In genomic region chr3R:21452108-21452507, dm6 we compare ENCODE assay signal across 4 fruit fly cellular contexts.
A peak's percentile ranks its signal among the peaks of the same experiment; 100 is the strongest.
TF ChIP-seq lines count a peak whose summit lies in the region.

No protein-coding gene starts in this region.

- TF ChIP-seq CTCF in whole organism, embryonic (GFP tag; optimal IDR thresholded peaks at IDR 0.05; lab: Kevin White, UChicago): no peak

TF ChIP-seq in whole organism, embryonic, 481 proteins besides CTCF, POLR2A, EP300 and RAD21:
- TF ChIP-seq prd (optimal IDR thresholded peaks at IDR 0.05; lab: Kevin White, UChicago): no peak
- peak; percentile 61; the same call in 2 of the 3 replicates for TF ChIP-seq prd (GFP tag; IDR thresholded peaks at IDR 0.05; lab: Robert Waterston, UW)
- TF ChIP-seq CG15601 (tag; optimal IDR thresholded peaks at IDR 0.05; lab: Kevin White, UChicago): no peak
- TF ChIP-seq lbe (GFP tag; optimal IDR thresholded peaks at IDR 0.05; lab: Kevin White, UChicago): peak; percentile 41
- TF ChIP-seq CG9727 (GFP tag; optimal IDR thresholded peaks at IDR 0.05; lab: Kevin White, UChicago): peak; percentile 17
- peak; percentile 12; the same call in 1 of the 2 replicates for TF ChIP-seq CG17328 (GFP tag; IDR thresholded peaks at IDR 0.05; lab: Robert Waterston, UW)
- TF ChIP-seq Xrp1 (GFP tag; IDR thresholded peaks at IDR 0.05; lab: Robert Waterston, UW): peak; percentile 15; the same call in 1 of the 2 replicates
- no peak for TF ChIP-seq Hr3 (GFP tag; optimal IDR thresholded peaks at IDR 0.05; lab: Kevin White, UChicago)
- TF ChIP-seq sisA (GFP tag; IDR thresholded peaks at IDR 0.05; lab: Robert Waterston, UW): no peak
- peak; percentile 36 for TF ChIP-seq sens (GFP tag; lab: Kevin White, UChicago)

TF ChIP-seq in whole organism, prepupa, 60 proteins besides CTCF, POLR2A, EP300 and RAD21 (continues in another document):
- TF ChIP-seq Hr4 (GFP tag; optimal IDR thresholded peaks at IDR 0.05; lab: Kevin White, UChicago): no peak
- TF ChIP-seq CG3919 (GFP tag; optimal IDR thresholded peaks at IDR 0.05; lab: Kevin White, UChicago): peak; percentile 20
- no peak for TF ChIP-seq CG16779 (tag; optimal IDR thresholded peaks at IDR 0.05; lab: Kevin White, UChicago)
- no peak for TF ChIP-seq Gug (GFP tag; IDR thresholded peaks at IDR 0.05; lab: Robert Waterston, UW)
- TF ChIP-seq CG4318 (GFP tag; optimal IDR thresholded peaks at IDR 0.05; lab: Kevin White, UChicago): no peak
- TF ChIP-seq CG6276 (GFP tag; optimal IDR thresholded peaks at IDR 0.05; lab: Kevin White, UChicago): no peak
- TF ChIP-seq acj6 (GFP tag; optimal IDR thresholded peaks at IDR 0.05; lab: Kevin White, UChicago): peak; percentile 8
- no peak for TF ChIP-seq fkh (GFP tag; optimal IDR thresholded peaks at IDR 0.05; lab: Kevin White, UChicago)
- no peak for TF ChIP-seq fd85E (GFP tag; optimal IDR thresholded peaks at IDR 0.05; lab: Kevin White, UChicago)
- no peak for TF ChIP-seq dsx (GFP tag; optimal IDR thresholded peaks at IDR 0.05; lab: Kevin White, UChicago; ENCODE audit: poor library complexity, severe bottlenecking)
- TF ChIP-seq Blimp-1 (GFP tag; optimal IDR thresholded peaks at IDR 0.05; lab: Kevin White, UChicago): no peak
- no peak; the same call in 1 of the 3 replicates for TF ChIP-seq CG6163 (GFP tag; IDR thresholded peaks at IDR 0.05; lab: Robert Waterston, UW)
- no peak for TF ChIP-seq CG3032 (tag; optimal IDR thresholded peaks at IDR 0.05; lab: Kevin White, UChicago)
- TF ChIP-seq Smox (GFP tag; optimal IDR thresholded peaks at IDR 0.05; lab: Kevin White, UChicago): peak; percentile 27
- no peak for TF ChIP-seq dac (GFP tag; optimal IDR thresholded peaks at IDR 0.05; lab: Kevin White, UChicago)
- no peak for TF ChIP-seq CG32006 (GFP tag; optimal IDR thresholded peaks at IDR 0.05; lab: Kevin White, UChicago)
- TF ChIP-seq pdm3 (GFP tag; optimal IDR thresholded peaks at IDR 0.05; lab: Kevin White, UChicago): peak; percentile 12
- no peak for TF ChIP-seq CG6854 (GFP tag; optimal IDR thresholded peaks at IDR 0.05; lab: Kevin White, UChicago)
- TF ChIP-seq net (GFP tag; optimal IDR thresholded peaks at IDR 0.05; lab: Kevin White, UChicago): no peak
- peak; percentile 35 for TF ChIP-seq Eip75B (GFP tag; optimal IDR thresholded peaks at IDR 0.05; lab: Kevin White, UChicago)
- TF ChIP-seq CG6792 (GFP tag; optimal IDR thresholded peaks at IDR 0.05; lab: Kevin White, UChicago): no peak
- peak; percentile 53 for TF ChIP-seq Met (GFP tag; optimal IDR thresholded peaks at IDR 0.05; lab: Kevin White, UChicago)
- peak; percentile 66 for TF ChIP-seq Eip78C (GFP tag; lab: Kevin White, UChicago)
- peak; percentile 25 for TF ChIP-seq cyc (GFP tag; optimal IDR thresholded peaks at IDR 0.05; lab: Kevin White, UChicago)
- no peak for TF ChIP-seq Eip93F (GFP tag; optimal IDR thresholded peaks at IDR 0.05; lab: Kevin White, UChicago)
- TF ChIP-seq Ets96B (tag; optimal IDR thresholded peaks at IDR 0.05; lab: Kevin White, UChicago): no peak
- TF ChIP-seq Hr38 (GFP tag; optimal IDR thresholded peaks at IDR 0.05; lab: Kevin White, UChicago): no peak
- no peak for TF ChIP-seq CG11762 (GFP tag; optimal IDR thresholded peaks at IDR 0.05; lab: Kevin White, UChicago; ENCODE audit: insufficient read depth)

TF ChIP-seq in whole organism, pupa, 21 proteins besides CTCF, POLR2A, EP300 and RAD21:
- TF ChIP-seq Pif1B (GFP tag; optimal IDR thresholded peaks at IDR 0.05; lab: Kevin White, UChicago) (peak; percentile 12), rn (GFP tag; IDR thresholded peaks at IDR 0.05; lab: Robert Waterston, UW) (no peak), D1 (tag; optimal IDR thresholded peaks at IDR 0.05; lab: Kevin White, UChicago) (no peak), Pif1A (GFP tag; optimal IDR thresholded peaks at IDR 0.05; lab: Kevin White, UChicago) (peak; percentile 8), CG8159 (tag; optimal IDR thresholded peaks at IDR 0.05; lab: Kevin White, UChicago) (peak; percentile 46), CG12605 (GFP tag; IDR thresholded peaks at IDR 0.05; lab: Robert Waterston, UW) (no peak), Snoo (tag; optimal IDR thresholded peaks at IDR 0.05; lab: Kevin White, UChicago) (no peak), CG14655 (GFP tag; optimal IDR thresholded peaks at IDR 0.05; lab: Kevin White, UChicago) (peak; percentile 36), CG34367 (tag; optimal IDR thresholded peaks at IDR 0.05; lab: Kevin White, UChicago) (peak; percentile 11)

TF ChIP-seq in whole organism, wandering third instar larva, 38 proteins besides CTCF, POLR2A, EP300 and RAD21:
- TF ChIP-seq HLH106 (tag; optimal IDR thresholded peaks at IDR 0.05; lab: Kevin White, UChicago) (peak; percentile 41), ey (GFP tag; optimal IDR thresholded peaks at IDR 0.05; lab: Kevin White, UChicago) (peak; percentile 41), Dif (GFP tag; optimal IDR thresholded peaks at IDR 0.05; lab: Kevin White, UChicago; ENCODE audit: partially characterized antibody) (no peak), CrebA (GFP tag; optimal IDR thresholded peaks at IDR 0.05; lab: Kevin White, UChicago; ENCODE audit: borderline replicate concordance) (no peak), dsf (GFP tag; optimal IDR thresholded peaks at IDR 0.05; lab: Kevin White, UChicago; ENCODE audit: borderline replicate concordance) (no peak), rgr (GFP tag; optimal IDR thresholded peaks at IDR 0.05; lab: Kevin White, UChicago) (peak; percentile 28), N (GFP tag; optimal IDR thresholded peaks at IDR 0.05; lab: Kevin White, UChicago) (no peak), Hr83 (GFP tag; optimal IDR thresholded peaks at IDR 0.05; lab: Kevin White, UChicago; ENCODE audit: poor library complexity, severe bottlenecking) (no peak), GATAd (GFP tag; optimal IDR thresholded peaks at IDR 0.05; lab: Kevin White, UChicago) (no peak), psq (GFP tag; optimal IDR thresholded peaks at IDR 0.05; lab: Kevin White, UChicago) (peak; percentile 39), OdsH (GFP tag; optimal IDR thresholded peaks at IDR 0.05; lab: Kevin White, UChicago) (peak; percentile 34), Hr78 (GFP tag; optimal IDR thresholded peaks at IDR 0.05; lab: Kevin White, UChicago) (no peak), Mio (GFP tag; optimal IDR thresholded peaks at IDR 0.05; lab: Kevin White, UChicago) (no peak), br (GFP tag; optimal IDR thresholded peaks at IDR 0.05; lab: Kevin White, UChicago) (peak; percentile 57), Abd-B (GFP tag; optimal IDR thresholded peaks at IDR 0.05; lab: Kevin White, UChicago) (no peak), Dfd (GFP tag; optimal IDR thresholded peaks at IDR 0.05; lab: Kevin White, UChicago) (no peak), Myc (optimal IDR thresholded peaks at IDR 0.05; lab: Kevin White, UChicago) (no peak), CG9705 (GFP tag; optimal IDR thresholded peaks at IDR 0.05; lab: Kevin White, UChicago) (no peak), woc (GFP tag; optimal IDR thresholded peaks at IDR 0.05; lab: Kevin White, UChicago) (peak; percentile 35), sage (GFP tag; optimal IDR thresholded peaks at IDR 0.05; lab: Kevin White, UChicago) (no peak), Sp1 (GFP tag; optimal IDR thresholded peaks at IDR 0.05; lab: Kevin White, UChicago) (peak; percentile 50), usp (GFP tag; optimal IDR thresholded peaks at IDR 0.05; lab: Kevin White, UChicago) (no peak), Jra (GFP tag; optimal IDR thresholded peaks at IDR 0.05; lab: Kevin White, UChicago) (no peak), fru (GFP tag; optimal IDR thresholded peaks at IDR 0.05; lab: Kevin White, UChicago) (peak; percentile 51), jim (GFP tag; optimal IDR thresholded peaks at IDR 0.05; lab: Kevin White, UChicago) (no peak), foxo (GFP tag; optimal IDR thresholded peaks at IDR 0.05; lab: Kevin White, UChicago) (peak in 1 of 2 experiments; percentile 58), Hnf4 (GFP tag; optimal IDR thresholded peaks at IDR 0.05; lab: Kevin White, UChicago) (no peak), tai (GFP tag; optimal IDR thresholded peaks at IDR 0.05; lab: Kevin White, UChicago) (no peak), dmrt93B (GFP tag; optimal IDR thresholded peaks at IDR 0.05; lab: Kevin White, UChicago) (peak; percentile 20), Rel (GFP tag; optimal IDR thresholded peaks at IDR 0.05; lab: Kevin White, UChicago) (no peak), Rel (tag; optimal IDR thresholded peaks at IDR 0.05; lab: Kevin White, UChicago) (no peak), h (GFP tag; optimal IDR thresholded peaks at IDR 0.05; lab: Kevin White, UChicago) (peak; percentile 46), Vsx2 (GFP tag; optimal IDR thresholded peaks at IDR 0.05; lab: Kevin White, UChicago; ENCODE audit: partially characterized antibody) (no peak), brk (GFP tag; optimal IDR thresholded peaks at IDR 0.05; lab: Kevin White, UChicago) (no peak)
TF ChIP-seq in whole organism, wandering third instar larva: peak in this region for 12.

Comparison
In these comparisons a context has a peak if more than half of its experiments do, and no peak if none do; other contexts are left out.
1. Of the 7 proteins assayed by ChIP-seq in both whole organism, embryonic and whole organism, prepupa: peak only in whole organism, embryonic: none; only in whole organism, prepupa: Hr39 and Sox102F; in both: none; in neither: 5.